Fruit fly (Drosophila melanogaster): ENCODE results near the gene CG34175.

DNA sequence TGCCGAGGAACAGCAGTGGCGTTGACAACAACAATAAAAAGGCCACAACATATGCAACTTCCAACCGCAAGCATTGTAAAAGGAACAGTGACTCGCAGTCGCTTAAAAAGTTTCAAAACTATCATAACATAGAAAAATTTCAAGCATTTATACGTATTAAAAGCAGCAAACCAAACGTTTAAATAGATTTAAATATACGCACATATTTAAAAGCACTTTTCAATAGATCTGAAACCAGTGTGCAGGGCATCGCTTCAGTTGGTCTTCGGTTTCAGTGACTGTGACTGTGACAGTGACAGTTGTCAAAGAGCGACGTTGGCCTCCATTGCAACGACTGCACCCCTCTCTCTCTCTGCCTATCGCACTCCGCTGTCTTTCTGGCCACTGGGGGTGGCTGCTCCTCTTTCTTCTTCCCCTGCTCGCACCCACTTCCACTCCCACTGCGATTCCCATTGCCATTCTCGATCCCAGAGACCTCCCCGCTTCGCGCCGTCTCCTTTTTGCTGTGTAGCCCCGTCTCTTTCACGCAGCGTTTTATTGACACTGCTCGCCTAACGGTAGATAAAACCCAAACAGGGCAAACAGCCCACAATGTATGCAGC is 49.6 kb upstream of the CG34175 start:
- TF ChIP-seq usp (GFP tag; optimal IDR thresholded peaks at IDR 0.05) (no peak), pan (optimal IDR thresholded peaks at IDR 0.05) (no peak), EcR (GFP tag; optimal IDR thresholded peaks at IDR 0.05) (no peak), psq (optimal IDR thresholded peaks at IDR 0.05) (no peak), CG8478 (optimal IDR thresholded peaks at IDR 0.05) (no peak)

Measured in whole organism.